Fruit fly (Drosophila melanogaster) whole organism, embryonic: ENCODE measurements around the gene Cad89D.

ENCODE experiments used
- BEAF-32 ChIP-seq: fragments of 200-800 bp; sonication (Bioruptor generic); optimal IDR thresholded peaks from 3 replicates; lab custom pipeline; 2017; ENCODE audit warnings: missing biosample characterization, missing genetic modification characterization, mild to moderate bottlenecking, moderate library complexity, missing genetic modification reagents
- Bdp1 ChIP-seq: fragments of 200-800 bp; sonication (Bioruptor generic); optimal IDR thresholded peaks from 3 replicates; lab custom pipeline; 2016; ENCODE audit warnings: missing biosample characterization, missing genetic modification characterization
- Blimp-1 ChIP-seq: fragments of 200-800 bp; sonication (Bioruptor generic); optimal IDR thresholded peaks from 3 replicates; lab custom pipeline; 2018; ENCODE audit warnings: missing biosample characterization, missing genetic modification characterization, mild to moderate bottlenecking, moderate library complexity, missing genetic modification reagents
- CG10267 ChIP-seq: fragments of 200-800 bp; sonication (Bioruptor generic); optimal IDR thresholded peaks from 2 replicates; lab custom pipeline; 2018; ENCODE audit warnings: missing biosample characterization, mild to moderate bottlenecking, missing genetic modification characterization, moderate library complexity
- CG10979 ChIP-seq: fragments of 200-800 bp; sonication (Bioruptor generic); optimal IDR thresholded peaks from 2 replicates; lab custom pipeline; 2018; ENCODE audit warnings: missing biosample characterization, mild to moderate bottlenecking, missing genetic modification characterization, moderate library complexity
- CG11723 ChIP-seq: fragments of 200-800 bp; sonication (Bioruptor generic); optimal IDR thresholded peaks from 2 replicates; lab custom pipeline; 2017; ENCODE audit warnings: missing biosample characterization, mild to moderate bottlenecking, missing genetic modification characterization
- CG13424 ChIP-seq: fragments of 200-800 bp; sonication (Bioruptor generic); optimal IDR thresholded peaks from 2 replicates; lab custom pipeline; 2019; ENCODE audit warnings: missing biosample characterization, mild to moderate bottlenecking, missing genetic modification characterization, moderate library complexity
- CG14667 ChIP-seq: fragments of 200-800 bp; sonication (Bioruptor generic); IDR thresholded peaks from 2 replicates; pipeline ENCODE4 v1.3.6; 2022; ENCODE audit warnings: missing biosample characterization, missing genetic modification characterization
- CG15269 ChIP-seq: fragments of 200-800 bp; sonication (Bioruptor generic); optimal IDR thresholded peaks from 2 replicates; lab custom pipeline; 2018; ENCODE audit warnings: missing biosample characterization, mild to moderate bottlenecking, missing genetic modification characterization, moderate library complexity
- CG1603 ChIP-seq: fragments of 200-800 bp; sonication (Bioruptor generic); optimal IDR thresholded peaks from 2 replicates; lab custom pipeline; 2019; ENCODE audit warnings: missing biosample characterization, mild to moderate bottlenecking, missing genetic modification characterization, moderate library complexity
- CG1792 ChIP-seq: fragments of 200-800 bp; sonication (Bioruptor generic); optimal IDR thresholded peaks from 2 replicates; lab custom pipeline; 2016; ENCODE audit warnings: missing biosample characterization, missing genetic modification characterization
- CG4282 ChIP-seq: fragments of 200-800 bp; sonication (Bioruptor generic); optimal IDR thresholded peaks from 2 replicates; lab custom pipeline; 2016; ENCODE audit warnings: missing biosample characterization, missing genetic modification characterization
- CG4404 ChIP-seq: fragments of 200-800 bp; sonication (Bioruptor generic); IDR thresholded peaks from 2 replicates; pipeline ENCODE4 v1.3.6; 2022; ENCODE audit warnings: missing biosample characterization, missing genetic modification characterization
- CG6683 ChIP-seq: fragments of 200-800 bp; sonication (Bioruptor generic); optimal IDR thresholded peaks from 2 replicates; lab custom pipeline; 2017; ENCODE audit warnings: missing biosample characterization, mild to moderate bottlenecking, missing genetic modification characterization, missing genetic modification reagents
- CG8281 ChIP-seq: fragments of 200-800 bp; sonication (Bioruptor generic); optimal IDR thresholded peaks from 2 replicates; lab custom pipeline; 2018; ENCODE audit warnings: missing biosample characterization, mild to moderate bottlenecking, missing genetic modification characterization, moderate library complexity
- CG8359 ChIP-seq: fragments of 200-800 bp; sonication (Bioruptor generic); optimal IDR thresholded peaks from 2 replicates; lab custom pipeline; 2017; ENCODE audit warnings: missing biosample characterization, mild to moderate bottlenecking, missing genetic modification characterization, borderline replicate concordance
- D19A ChIP-seq: fragments of 200-800 bp; optimal IDR thresholded peaks from 3 replicates; lab custom pipeline; 2019; ENCODE audit warnings: missing biosample characterization, mild to moderate bottlenecking, missing genetic modification characterization, moderate library complexity
- Dfd ChIP-seq, 2 experiments: fragments of >200 bp; optimal IDR thresholded peaks; 2 replicates each; lab custom pipeline; 2017; ENCODE audit warnings: missing biosample characterization in 2 of 2, missing genetic modification characterization in 2 of 2
- Doc2 ChIP-seq: fragments of 200-800 bp; sonication (Bioruptor generic); IDR thresholded peaks from 2 replicates; pipeline ENCODE4 v1.3.6; 2022; ENCODE audit warnings: missing biosample characterization, missing genetic modification characterization
- Eip74EF ChIP-seq, 2 experiments: fragments of 200-800 bp in 1 of 2; fragments of >200 bp in 1 of 2; sonication (Bioruptor generic) in 1 of 2; optimal IDR thresholded peaks; 2 replicates each; lab custom pipeline; 2017 to 2019; ENCODE audit warnings: missing biosample characterization in 2 of 2, missing genetic modification characterization in 2 of 2, mild to moderate bottlenecking in 1 of 2, moderate library complexity in 1 of 2
- Ets65A ChIP-seq: fragments of 200-800 bp; sonication (Bioruptor generic); peaks from one replicate; lab custom pipeline; 2016; ENCODE audit warnings: missing biosample characterization, missing genetic modification characterization
- HmgD ChIP-seq: fragments of 200-800 bp; sonication (Bioruptor generic); optimal IDR thresholded peaks from 3 replicates; lab custom pipeline; 2016; ENCODE audit warnings: missing biosample characterization, missing genetic modification characterization
- Hmr ChIP-seq: fragments of 200-800 bp; sonication (Bioruptor generic); optimal IDR thresholded peaks from 3 replicates; lab custom pipeline; 2017; ENCODE audit warnings: mild to moderate bottlenecking, missing biosample characterization, missing genetic modification reagents, missing genetic modification characterization
- Hr39 ChIP-seq: fragments of >200 bp; optimal IDR thresholded peaks from 2 replicates; lab custom pipeline; 2017
- Med ChIP-seq: fragments of 200-800 bp; sonication (Bioruptor generic); peaks from one replicate; lab custom pipeline; 2016; ENCODE audit warnings: missing biosample characterization, missing genetic modification characterization, mild to moderate bottlenecking, inconsistent platforms, moderate library complexity
- Myb ChIP-seq: fragments of 200-800 bp; sonication (Bioruptor generic); optimal IDR thresholded peaks from 2 replicates; lab custom pipeline; 2016; ENCODE audit warnings: missing biosample characterization, missing genetic modification characterization
- ato ChIP-seq: fragments of 200-800 bp; sonication (Bioruptor generic); IDR thresholded peaks from 2 replicates; pipeline ENCODE4 v1.3.6; 2022; ENCODE audit warnings: missing biosample characterization, missing genetic modification characterization; ENCODE audit not compliant: partially characterized antibody
- corto ChIP-seq: fragments of 200-800 bp; sonication (Bioruptor generic); optimal IDR thresholded peaks from 2 replicates; lab custom pipeline; 2016; ENCODE audit warnings: missing biosample characterization, mild to moderate bottlenecking, missing genetic modification characterization, moderate library complexity
- gsb ChIP-seq: fragments of 200-800 bp; sonication (Bioruptor generic); IDR thresholded peaks from 2 replicates; pipeline ENCODE4 v1.3.6; 2022; ENCODE audit warnings: missing biosample characterization, missing genetic modification characterization
- jing ChIP-seq: fragments of 200-800 bp; sonication (Bioruptor generic); optimal IDR thresholded peaks from 2 replicates; lab custom pipeline; 2018; ENCODE audit warnings: missing biosample characterization, mild to moderate bottlenecking, missing genetic modification characterization
- kay ChIP-seq: fragments of 200-800 bp; sonication (Bioruptor generic); optimal IDR thresholded peaks from 2 replicates; lab custom pipeline; 2016; ENCODE audit warnings: missing biosample characterization, missing genetic modification characterization
- klu ChIP-seq: fragments of 200-800 bp; sonication (Bioruptor generic); IDR thresholded peaks from 2 replicates; pipeline ENCODE4 v1.3.6; 2022; ENCODE audit warnings: missing biosample characterization, missing genetic modification characterization
- prd ChIP-seq, 3 experiments: fragments of >200 bp in 2 of 3; fragments of 200-800 bp in 1 of 3; sonication (Bioruptor generic) in 1 of 3; optimal IDR thresholded peaks in 2 of 3; IDR thresholded peaks in 1 of 3; 2 replicates in 2 of 3; 3 replicates in 1 of 3; pipeline versions ENCODE4 v1.3.6 to Lab custom; 2017 to 2022; ENCODE audit warnings: missing biosample characterization in 1 of 3, missing genetic modification characterization in 1 of 3
- run ChIP-seq: fragments of 200-800 bp; sonication (Bioruptor generic); optimal IDR thresholded peaks from 3 replicates; lab custom pipeline; 2018; ENCODE audit warnings: missing biosample characterization, mild to moderate bottlenecking, missing genetic modification characterization
- sens ChIP-seq: fragments of 200-800 bp; sonication (Bioruptor generic); peaks from one replicate; lab custom pipeline; 2016; ENCODE audit warnings: missing biosample characterization, missing genetic modification characterization
- slbo ChIP-seq: fragments of 200-800 bp; sonication (Bioruptor generic); IDR thresholded peaks from 2 replicates; pipeline ENCODE4 v1.3.6; 2022; ENCODE audit warnings: missing biosample characterization, missing genetic modification characterization
- slou ChIP-seq: fragments of 200-800 bp; sonication (Bioruptor generic); optimal IDR thresholded peaks from 3 replicates; lab custom pipeline; 2016; ENCODE audit warnings: missing biosample characterization, missing genetic modification characterization
- sug ChIP-seq: fragments of 200-800 bp; optimal IDR thresholded peaks from 2 replicates; lab custom pipeline; 2019; ENCODE audit warnings: missing biosample characterization, mild to moderate bottlenecking, missing genetic modification characterization, moderate library complexity
- unpg ChIP-seq: fragments of 200-800 bp; sonication (Bioruptor generic); optimal IDR thresholded peaks from 3 replicates; lab custom pipeline; 2018; ENCODE audit warnings: missing biosample characterization, mild to moderate bottlenecking, missing genetic modification characterization, moderate library complexity
- zen ChIP-seq: fragments of 200-800 bp; sonication (Bioruptor generic); optimal IDR thresholded peaks from 3 replicates; lab custom pipeline; 2018; ENCODE audit warnings: missing biosample characterization, mild to moderate bottlenecking, missing genetic modification characterization, moderate library complexity
- zen2 ChIP-seq: fragments of 200-800 bp; sonication (Bioruptor generic); IDR thresholded peaks from 3 replicates; pipeline ENCODE4 v1.3.6; 2022; ENCODE audit warnings: missing biosample characterization, missing genetic modification characterization; ENCODE audit not compliant: partially characterized antibody

Gene Cad89D

DNA sequence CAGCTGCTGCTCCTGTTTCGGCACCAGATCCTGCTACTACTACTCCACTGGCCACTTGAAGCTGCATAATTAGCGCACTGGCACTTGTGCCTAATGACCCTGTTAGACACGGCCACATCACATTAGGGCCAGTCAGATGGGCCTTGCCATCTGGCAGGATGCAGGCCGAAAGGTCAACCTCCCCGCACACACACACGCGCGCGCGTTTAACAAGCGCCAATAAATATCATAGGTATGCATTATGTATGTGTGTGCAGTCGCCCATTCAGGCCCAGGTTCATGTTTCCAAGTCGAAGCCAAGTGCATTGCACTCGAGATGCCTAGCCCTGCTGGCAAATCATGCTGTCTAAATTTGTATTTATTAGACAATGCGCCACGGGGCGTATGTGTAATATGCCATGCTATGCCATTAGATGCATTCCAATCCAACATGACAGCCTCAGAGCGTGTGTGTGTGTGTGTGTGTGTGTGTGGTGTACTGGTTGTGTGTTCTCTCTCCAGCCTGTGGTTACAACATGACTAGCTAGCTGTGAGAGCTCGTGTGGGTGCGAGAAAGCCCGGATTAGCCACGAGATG lies 43.7 kb upstream of the Cad89D start:
- TF ChIP-seq Med: no peak
- TF ChIP-seq zen (tag; lab: Kevin White, UChicago): peak; percentile 66
- no peak for TF ChIP-seq slbo
- TF ChIP-seq CG11723 (GFP tag; lab: Kevin White, UChicago): no peak
- TF ChIP-seq Blimp-1 (GFP tag; lab: Kevin White, UChicago): no peak
- TF ChIP-seq unpg (GFP tag; lab: Kevin White, UChicago): no peak
- TF ChIP-seq jing (GFP tag; lab: Kevin White, UChicago): no peak
- TF ChIP-seq D19A (tag; lab: Kevin White, UChicago): no peak
- no peak for TF ChIP-seq CG13424 (tag; lab: Kevin White, UChicago)
- no peak for TF ChIP-seq corto (GFP tag; lab: Kevin White, UChicago)
- peak; percentile 22 for TF ChIP-seq Ets65A (GFP tag; lab: Kevin White, UChicago)
- TF ChIP-seq Bdp1: no peak
- no peak for TF ChIP-seq CG4404 (GFP tag; lab: Robert Waterston, UW)
- no peak for TF ChIP-seq zen2
- no peak for TF ChIP-seq run
- no peak for TF ChIP-seq Eip74EF (GFP tag; optimal IDR thresholded peaks at IDR 0.05; lab: Kevin White, UChicago)
- TF ChIP-seq Hmr (GFP tag; lab: Kevin White, UChicago): no peak
- no peak for TF ChIP-seq prd (optimal IDR thresholded peaks at IDR 0.05; lab: Kevin White, UChicago)
- 0 out of 3 replicates have a peak, but pooled peaks have one; percentile 8 for TF ChIP-seq prd (GFP tag; IDR thresholded peaks at IDR 0.05; lab: Robert Waterston, UW)
- TF ChIP-seq Dfd (GFP tag; optimal IDR thresholded peaks at IDR 0.05; lab: Kevin White, UChicago): peak in 1 of 2 experiments; percentile 94
- no peak for TF ChIP-seq CG10979 (tag; lab: Kevin White, UChicago)
- TF ChIP-seq CG1792 (GFP tag; lab: Kevin White, UChicago): no peak
- TF ChIP-seq gsb: no peak
- TF ChIP-seq ato (GFP tag; lab: Robert Waterston, UW): no peak
- peak; percentile 98 for TF ChIP-seq Hr39 (lab: Kevin White, UChicago)
- TF ChIP-seq Myb (GFP tag; lab: Kevin White, UChicago): no peak
- no peak for TF ChIP-seq HmgD (GFP tag; lab: Kevin White, UChicago)
- TF ChIP-seq sug: no peak
- no peak for TF ChIP-seq BEAF-32 (GFP tag; lab: Kevin White, UChicago)
- TF ChIP-seq CG4282 (GFP tag; lab: Kevin White, UChicago): no peak
- TF ChIP-seq kay (GFP tag; lab: Kevin White, UChicago): no peak
- TF ChIP-seq CG6683 (GFP tag; lab: Kevin White, UChicago): no peak
- no peak for TF ChIP-seq CG8281
- TF ChIP-seq CG14667: no peak
- no peak for TF ChIP-seq CG10267 (tag; lab: Kevin White, UChicago)

dm6 chr3R:16537307-16537706 lies 42.1 kb upstream of the Cad89D start:
- TF ChIP-seq CG8359 (GFP tag; lab: Kevin White, UChicago): peak; percentile 95
- TF ChIP-seq CG1603 (tag; lab: Kevin White, UChicago): no peak
- TF ChIP-seq slou (GFP tag; lab: Kevin White, UChicago): no peak
- TF ChIP-seq CG15269: no peak
- TF ChIP-seq klu (GFP tag; lab: Robert Waterston, UW): no peak
- TF ChIP-seq Doc2 (GFP tag; lab: Robert Waterston, UW): no peak
- peak; percentile 13 for TF ChIP-seq sens (GFP tag; lab: Kevin White, UChicago)
